Fruit fly (Drosophila melanogaster): ENCODE measurements around the gene bcd.

bcd gene

dm6 chr3R:6759419-6759818 lies at the start of gene bcd (continued):
- TF ChIP-seq CG14860 (GFP tag; IDR thresholded peaks at IDR 0.05; ENCODE audit: partially characterized antibody) (peak; percentile 49; the same call in 1 of the 3 replicates), Vsx1 (GFP tag; optimal IDR thresholded peaks at IDR 0.05) (no peak), so (GFP tag; IDR thresholded peaks at IDR 0.05) (no peak), Tbp (GFP tag; optimal IDR thresholded peaks at IDR 0.05) (no peak), CG8281 (tag; optimal IDR thresholded peaks at IDR 0.05) (no peak), Opbp (GFP tag; IDR thresholded peaks at IDR 0.05; ENCODE audit: partially characterized antibody) (peak; percentile 67; the same call in 1 of the 3 replicates), CG31388 (GFP tag; optimal IDR thresholded peaks at IDR 0.05) (peak; percentile 10), hth (optimal IDR thresholded peaks at IDR 0.05) (no peak), CG16815 (GFP tag; optimal IDR thresholded peaks at IDR 0.05) (peak; percentile 66), CG5180 (GFP tag; optimal IDR thresholded peaks at IDR 0.05) (no peak), otp (GFP tag; IDR thresholded peaks at IDR 0.05) (peak; percentile 83), CG6791 (GFP tag; IDR thresholded peaks at IDR 0.05; ENCODE audit: partially characterized antibody) (peak; percentile 49; the same call in 2 of the 3 replicates), Six4 (GFP tag; optimal IDR thresholded peaks at IDR 0.05) (peak; percentile 57), Hey (tag; optimal IDR thresholded peaks at IDR 0.05) (no peak), CG4617 (GFP tag; optimal IDR thresholded peaks at IDR 0.05; ENCODE audit: borderline replicate concordance) (peak; percentile 57), CG11247 (GFP tag; IDR thresholded peaks at IDR 0.05) (peak; percentile 84), CG3065 (GFP tag; optimal IDR thresholded peaks at IDR 0.05) (peak; percentile 46), Hand (GFP tag; optimal IDR thresholded peaks at IDR 0.05) (no peak), ato (GFP tag; IDR thresholded peaks at IDR 0.05; ENCODE audit: partially characterized antibody) (no peak), chif (GFP tag; optimal IDR thresholded peaks at IDR 0.05) (peak; percentile 68 to 93), CG7839 (tag; optimal IDR thresholded peaks at IDR 0.05) (peak; percentile 78), tgo (GFP tag; IDR thresholded peaks at IDR 0.05) (peak; percentile 77), zen2 (GFP tag; IDR thresholded peaks at IDR 0.05; ENCODE audit: partially characterized antibody) (no peak), mam (GFP tag; optimal IDR thresholded peaks at IDR 0.05) (peak; percentile 74), Ets97D (GFP tag; optimal IDR thresholded peaks at IDR 0.05) (peak; percentile 72), fru (optimal IDR thresholded peaks at IDR 0.05) (no peak), sob (GFP tag; IDR thresholded peaks at IDR 0.05) (peak; percentile 84), Stat92E (GFP tag; optimal IDR thresholded peaks at IDR 0.05) (peak in 1 of 3 experiments; percentile 31), ham (GFP tag; IDR thresholded peaks at IDR 0.05) (no peak), CG4328 (GFP tag; optimal IDR thresholded peaks at IDR 0.05) (peak; percentile 10), pb (GFP tag; optimal IDR thresholded peaks at IDR 0.05) (peak; percentile 65), CG18262 (tag; optimal IDR thresholded peaks at IDR 0.05) (peak; percentile 66), eyg (GFP tag; optimal IDR thresholded peaks at IDR 0.05) (no peak), emc (GFP tag; optimal IDR thresholded peaks at IDR 0.05) (peak; percentile 36), vfl (GFP tag; optimal IDR thresholded peaks at IDR 0.05) (peak; percentile 49), dimm (GFP tag; IDR thresholded peaks at IDR 0.05) (peak; percentile 39; the same call in 1 of the 2 replicates), gsb (GFP tag; IDR thresholded peaks at IDR 0.05) (peak; percentile 53; the same call in 1 of the 2 replicates), B-H2 (GFP tag; optimal IDR thresholded peaks at IDR 0.05) (no peak), Lpt (GFP tag; optimal IDR thresholded peaks at IDR 0.05) (no peak), ac (GFP tag; optimal IDR thresholded peaks at IDR 0.05) (peak; percentile 19), rib (GFP tag; IDR thresholded peaks at IDR 0.05) (peak; percentile 45; the same call in 1 of the 2 replicates), Spps (tag; optimal IDR thresholded peaks at IDR 0.05) (peak; percentile 30), HLH4C (GFP tag; IDR thresholded peaks at IDR 0.05; ENCODE audit: partially characterized antibody) (peak; percentile 32; the same call in 1 of the 3 replicates), pum (GFP tag; optimal IDR thresholded peaks at IDR 0.05) (peak; percentile 86), run (tag; optimal IDR thresholded peaks at IDR 0.05) (no peak), CG7745 (tag; optimal IDR thresholded peaks at IDR 0.05) (no peak), kah (GFP tag; optimal IDR thresholded peaks at IDR 0.05) (no peak), CG9932 (GFP tag; IDR thresholded peaks at IDR 0.05) (peak; percentile 82), CrebB (tag; optimal IDR thresholded peaks at IDR 0.05) (no peak), Blimp-1 (GFP tag; optimal IDR thresholded peaks at IDR 0.05) (peak; percentile 61), psq (GFP tag; optimal IDR thresholded peaks at IDR 0.05) (peak; percentile 48)

Data from whole organism, embryonic.